Fruit fly (Drosophila melanogaster) whole organism, pupa: ENCODE measurements around the gene CG10561.

ENCODE experiments used
- CG10348 ChIP-seq: fragments of 200-800 bp; sonication (Bioruptor generic); IDR thresholded peaks from 2 replicates; pipeline ENCODE4 v1.3.6; 2022; ENCODE audit warnings: missing biosample characterization, missing genetic modification characterization
- CG12605 ChIP-seq: fragments of 200-800 bp; sonication (Bioruptor generic); IDR thresholded peaks from 2 replicates; pipeline ENCODE4 v1.3.6; 2022; ENCODE audit warnings: missing biosample characterization, missing genetic modification characterization
- CG13204 ChIP-seq: fragments of 200-800 bp; sonication (Bioruptor generic); optimal IDR thresholded peaks from 2 replicates; lab custom pipeline; 2018; ENCODE audit warnings: missing biosample characterization, mild to moderate bottlenecking, missing genetic modification characterization, moderate library complexity
- CG14655 ChIP-seq: fragments of 200-800 bp; sonication (Bioruptor generic); optimal IDR thresholded peaks from 3 replicates; lab custom pipeline; 2017; ENCODE audit warnings: mild to moderate bottlenecking, missing biosample characterization, missing genetic modification reagents, missing genetic modification characterization
- CG15710 ChIP-seq: fragments of 200-800 bp; sonication (Bioruptor generic); optimal IDR thresholded peaks from 2 replicates; lab custom pipeline; 2018; ENCODE audit warnings: missing biosample characterization, mild to moderate bottlenecking, missing genetic modification characterization, moderate library complexity
- CG17806 ChIP-seq: fragments of 200-800 bp; sonication (Bioruptor generic); optimal IDR thresholded peaks from 2 replicates; lab custom pipeline; 2018; ENCODE audit warnings: missing biosample characterization, mild to moderate bottlenecking, missing genetic modification characterization, moderate library complexity
- CG32121 ChIP-seq: fragments of 200-800 bp; sonication (Bioruptor generic); IDR thresholded peaks from 2 replicates; pipeline ENCODE4 v1.3.6; 2022; ENCODE audit warnings: missing biosample characterization, missing genetic modification characterization
- CG34367 ChIP-seq: fragments of 200-800 bp; sonication (Bioruptor generic); optimal IDR thresholded peaks from 2 replicates; lab custom pipeline; 2018; ENCODE audit warnings: missing biosample characterization, mild to moderate bottlenecking, missing genetic modification characterization
- CG4496 ChIP-seq: fragments of 200-800 bp; sonication (Bioruptor generic); IDR thresholded peaks from 3 replicates; pipeline ENCODE4 v1.3.6; 2022; ENCODE audit warnings: missing biosample characterization, missing genetic modification characterization
- CG8159 ChIP-seq: fragments of 200-800 bp; sonication (Bioruptor generic); optimal IDR thresholded peaks from 3 replicates; lab custom pipeline; 2018; ENCODE audit warnings: missing biosample characterization, mild to moderate bottlenecking, missing genetic modification characterization, moderate library complexity
- CG8301 ChIP-seq: fragments of 200-800 bp; sonication (Bioruptor generic); optimal IDR thresholded peaks from 2 replicates; lab custom pipeline; 2018; ENCODE audit warnings: missing biosample characterization, mild to moderate bottlenecking, missing genetic modification characterization
- CG9948 ChIP-seq: fragments of 200-800 bp; sonication (Bioruptor generic); optimal IDR thresholded peaks from 2 replicates; lab custom pipeline; 2018; ENCODE audit warnings: missing biosample characterization, mild to moderate bottlenecking, missing genetic modification characterization, moderate library complexity
- D1 ChIP-seq: fragments of 200-800 bp; sonication (Bioruptor generic); optimal IDR thresholded peaks from 2 replicates; lab custom pipeline; 2018; ENCODE audit warnings: missing biosample characterization, mild to moderate bottlenecking, missing genetic modification characterization, moderate library complexity
- EcR ChIP-seq: fragments of 200-800 bp; sonication (Bioruptor generic); optimal IDR thresholded peaks from 3 replicates; lab custom pipeline; 2019; ENCODE audit warnings: missing biosample characterization, missing genetic modification characterization, mild to moderate bottlenecking, moderate library complexity, missing genetic modification reagents
- Ets98B ChIP-seq: fragments of 200-800 bp; sonication (Bioruptor generic); IDR thresholded peaks from 2 replicates; pipeline ENCODE4 v1.3.6; 2022; ENCODE audit warnings: missing biosample characterization, missing genetic modification characterization
- Pif1A ChIP-seq: fragments of 200-800 bp; sonication (Bioruptor generic); optimal IDR thresholded peaks from 3 replicates; lab custom pipeline; 2016; ENCODE audit warnings: missing biosample characterization, missing genetic modification characterization
- Pif1B ChIP-seq: fragments of 200-800 bp; sonication (Bioruptor generic); optimal IDR thresholded peaks from 3 replicates; lab custom pipeline; 2016; ENCODE audit warnings: missing biosample characterization, missing genetic modification characterization
- Snoo ChIP-seq: fragments of 200-800 bp; sonication (Bioruptor generic); optimal IDR thresholded peaks from 3 replicates; lab custom pipeline; 2017; ENCODE audit warnings: missing biosample characterization, mild to moderate bottlenecking, missing genetic modification characterization, inconsistent platforms
- fd96Ca ChIP-seq: fragments of 200-800 bp; sonication (Bioruptor generic); IDR thresholded peaks from 3 replicates; pipeline ENCODE4 v1.3.6; 2022; ENCODE audit warnings: missing biosample characterization, missing genetic modification characterization
- gl ChIP-seq: fragments of 200-800 bp; sonication (Bioruptor generic); optimal IDR thresholded peaks from 2 replicates; lab custom pipeline; 2018; ENCODE audit warnings: missing biosample characterization, mild to moderate bottlenecking, missing genetic modification characterization
- rn ChIP-seq: fragments of 200-800 bp; sonication (Bioruptor generic); IDR thresholded peaks from 2 replicates; pipeline ENCODE4 v1.3.6; 2022; ENCODE audit warnings: missing biosample characterization, missing genetic modification characterization

CG10561 gene

DNA sequence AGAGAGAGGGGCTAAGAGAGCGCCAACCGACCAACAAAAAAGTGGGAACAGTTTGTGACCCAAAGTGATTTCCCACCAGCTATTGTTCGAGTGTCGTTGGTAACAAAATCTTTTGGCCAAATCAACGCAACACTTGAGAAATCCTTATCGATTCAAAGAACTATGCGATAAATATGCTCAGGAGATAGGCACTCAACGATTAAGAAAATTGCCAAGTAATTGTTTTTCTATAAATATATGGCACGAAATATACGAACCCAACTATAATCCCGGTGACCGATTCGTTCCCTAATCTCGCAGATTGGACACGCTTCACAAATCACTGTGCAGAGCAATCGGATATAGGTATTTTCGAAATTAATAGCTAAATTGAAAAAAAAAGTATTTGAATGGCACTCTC, 3.1 kb upstream of the CG10561 start:
- TF ChIP-seq CG14655 (GFP tag; lab: Kevin White, UChicago) (no peak), CG32121 (GFP tag; lab: Robert Waterston, UW) (no peak), Pif1A (no peak)
- TF ChIP-seq, all 21 proteins: peak for 0

dm6 chr2L:19111729-19112128, 2.5 kb upstream of the CG10561 start:
- TF ChIP-seq CG34367 (tag; lab: Kevin White, UChicago) (peak; percentile 10), Pif1A (no peak), CG17806 (tag; lab: Kevin White, UChicago) (no peak), CG14655 (GFP tag; lab: Kevin White, UChicago) (no peak), rn (GFP tag; lab: Robert Waterston, UW) (no peak), D1 (tag; lab: Kevin White, UChicago) (no peak), CG4496 (GFP tag; lab: Robert Waterston, UW) (no peak), CG13204 (GFP tag; lab: Kevin White, UChicago) (no peak), CG9948 (tag; lab: Kevin White, UChicago) (no peak), Pif1B (GFP tag; lab: Kevin White, UChicago) (no peak), CG8159 (tag; lab: Kevin White, UChicago) (no peak), Ets98B (GFP tag; lab: Robert Waterston, UW) (peak; percentile 38), Snoo (tag; lab: Kevin White, UChicago) (no peak)

DNA sequence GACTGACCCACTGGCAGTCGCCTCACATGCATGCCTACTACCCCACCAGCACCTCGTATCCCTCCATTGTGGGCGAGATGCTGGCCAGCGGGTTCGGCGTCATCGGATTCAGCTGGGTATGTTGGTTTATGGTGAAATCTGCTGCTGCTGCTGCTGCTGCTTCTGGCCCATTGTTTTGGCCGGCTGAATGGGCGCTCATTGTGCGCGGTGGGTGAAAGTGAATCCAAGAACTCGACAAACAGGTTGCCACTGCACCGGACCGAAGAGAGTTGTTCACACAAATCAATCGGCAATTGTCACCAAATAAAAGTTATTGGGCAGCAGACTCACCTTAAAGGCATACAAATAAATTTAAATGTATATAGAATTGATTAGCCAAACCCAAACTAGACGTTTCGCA, 2.0 kb upstream of the CG10561 start:
- TF ChIP-seq Pif1A (no peak), Pif1B (GFP tag; lab: Kevin White, UChicago) (no peak), CG4496 (GFP tag; lab: Robert Waterston, UW) (no peak), gl (tag; lab: Kevin White, UChicago) (no peak), EcR (GFP tag; lab: Kevin White, UChicago) (no peak), CG12605 (GFP tag; lab: Robert Waterston, UW) (no peak), CG8301 (tag; lab: Kevin White, UChicago) (no peak), CG9948 (tag; lab: Kevin White, UChicago) (no peak), CG34367 (tag; lab: Kevin White, UChicago) (no peak), Snoo (tag; lab: Kevin White, UChicago) (no peak), D1 (tag; lab: Kevin White, UChicago) (no peak), CG14655 (GFP tag; lab: Kevin White, UChicago) (no peak)

- TF ChIP-seq Pif1B (GFP tag; lab: Kevin White, UChicago), result peak; percentile 16
- TF ChIP-seq CG4496 (GFP tag; lab: Robert Waterston, UW), result no peak
- TF ChIP-seq, all 21 proteins: peak for 1
Observed at dm6 chr2L:19120196-19120950, 6.2 kb downstream of the CG10561 start, which contains the start of gene Ddc. Gene Ddc, minus strand, starts transcription at chr2L:19120306.

DNA sequence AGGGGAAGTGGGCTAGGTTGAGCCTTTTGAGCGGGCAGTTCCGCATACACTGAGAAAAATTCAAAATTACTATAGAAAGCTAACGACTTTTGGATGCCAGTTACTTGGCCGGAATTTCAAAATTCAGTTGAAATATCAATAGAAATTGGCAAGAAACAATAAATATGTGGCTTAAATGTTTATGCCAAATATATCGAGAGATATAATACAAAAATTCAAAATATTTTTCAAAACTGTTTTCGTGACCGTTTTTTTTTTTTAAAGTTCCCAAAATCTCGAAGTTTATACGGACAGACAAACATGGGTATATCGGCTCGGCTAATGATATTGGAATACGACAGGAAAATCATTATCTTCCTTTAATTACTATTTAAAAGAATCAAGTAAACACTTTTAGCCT, 6.8 kb downstream of the CG10561 start:
- TF ChIP-seq Pif1B (GFP tag; lab: Kevin White, UChicago) (no peak), rn (GFP tag; lab: Robert Waterston, UW) (no peak), CG12605 (GFP tag; lab: Robert Waterston, UW) (no peak), CG9948 (tag; lab: Kevin White, UChicago) (peak; percentile 60), CG34367 (tag; lab: Kevin White, UChicago) (peak; percentile 6), CG17806 (tag; lab: Kevin White, UChicago) (peak; percentile 60), CG14655 (GFP tag; lab: Kevin White, UChicago) (no peak), Snoo (tag; lab: Kevin White, UChicago) (no peak), D1 (tag; lab: Kevin White, UChicago) (no peak), CG8159 (tag; lab: Kevin White, UChicago) (peak; percentile 60), fd96Ca (GFP tag; lab: Robert Waterston, UW) (peak; percentile 57; the same call in 1 of the 3 replicates), CG15710 (tag; lab: Kevin White, UChicago) (peak; percentile 26), CG13204 (GFP tag; lab: Kevin White, UChicago) (no peak), gl (tag; lab: Kevin White, UChicago) (no peak), EcR (GFP tag; lab: Kevin White, UChicago) (no peak), CG4496 (GFP tag; lab: Robert Waterston, UW) (no peak), CG32121 (GFP tag; lab: Robert Waterston, UW) (peak; percentile 29; the same call in 1 of the 2 replicates), Pif1A (no peak), Ets98B (GFP tag; lab: Robert Waterston, UW) (peak; percentile 52), CG8301 (tag; lab: Kevin White, UChicago) (peak; percentile 57), CG10348 (GFP tag; lab: Robert Waterston, UW) (no peak)
- TF ChIP-seq, all 21 proteins: peak for 9

DNA sequence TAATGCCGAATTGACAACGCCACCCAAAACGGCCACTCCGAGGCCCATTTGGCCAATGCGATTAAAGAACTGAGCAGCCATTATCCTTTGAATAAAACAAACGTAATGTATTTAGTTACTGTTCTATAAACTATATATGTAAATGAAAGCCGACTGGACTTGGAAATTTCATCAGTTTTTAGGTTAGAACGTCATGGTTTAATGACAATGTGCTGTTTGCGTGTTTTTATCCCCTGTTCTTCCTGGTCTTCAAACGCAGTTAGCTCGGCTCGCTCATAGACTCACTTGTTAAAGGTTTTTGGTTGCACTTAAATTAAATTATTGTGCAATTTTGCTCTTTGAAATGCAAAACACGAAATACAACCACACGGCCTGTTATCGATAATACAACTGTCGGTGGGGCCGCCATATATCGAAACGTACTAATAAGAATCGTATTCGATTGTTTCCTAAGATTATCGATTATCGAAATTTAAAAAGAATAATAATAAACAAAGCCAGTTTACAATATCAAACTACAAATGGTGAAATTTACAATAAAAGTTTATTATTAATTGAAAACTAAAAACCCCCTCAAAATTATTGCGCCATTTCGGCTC, 9.4 kb downstream of the CG10561 start, which contains the start of gene Phb1:
Gene Phb1 (minus strand): TSS at position 398 of the 599 bp plus-strand sequence.
- TF ChIP-seq Pif1B (GFP tag; lab: Kevin White, UChicago), result no peak
- no peak for TF ChIP-seq Ets98B (GFP tag; lab: Robert Waterston, UW)
- TF ChIP-seq CG34367 (tag; lab: Kevin White, UChicago), result no peak
- TF ChIP-seq gl (tag; lab: Kevin White, UChicago), result no peak
- no peak for TF ChIP-seq CG13204 (GFP tag; lab: Kevin White, UChicago)
- no peak for TF ChIP-seq CG10348 (GFP tag; lab: Robert Waterston, UW)
- no peak for TF ChIP-seq rn (GFP tag; lab: Robert Waterston, UW)
- no peak for TF ChIP-seq CG12605 (GFP tag; lab: Robert Waterston, UW)
- TF ChIP-seq CG4496 (GFP tag; lab: Robert Waterston, UW), result no peak
- TF ChIP-seq D1 (tag; lab: Kevin White, UChicago), result no peak
- TF ChIP-seq EcR (GFP tag; lab: Kevin White, UChicago), result no peak
- no peak for TF ChIP-seq CG15710 (tag; lab: Kevin White, UChicago)
- TF ChIP-seq Pif1A, result no peak
- no peak for TF ChIP-seq Snoo (tag; lab: Kevin White, UChicago)
- TF ChIP-seq CG8301 (tag; lab: Kevin White, UChicago), result no peak
- no peak for TF ChIP-seq CG8159 (tag; lab: Kevin White, UChicago)
- no peak for TF ChIP-seq CG32121 (GFP tag; lab: Robert Waterston, UW)
- TF ChIP-seq CG17806 (tag; lab: Kevin White, UChicago), result no peak
- no peak for TF ChIP-seq CG14655 (GFP tag; lab: Kevin White, UChicago)
